Worm (Caenorhabditis elegans) whole organism, L4 larva: ENCODE data around the gene smu-2.
A peak's percentile ranks its signal among the peaks of the same experiment; 100 is the strongest.

ENCODE experiments used
- D1046.2 ChIP-seq: fragments of 200-800 bp; sonication (Bioruptor generic); IDR thresholded peaks from 2 replicates; pipeline ENCODE4 v1.3.6; 2022; ENCODE audit warnings: missing genetic modification characterization, missing compliant biosample characterization
- F44E2.7 ChIP-seq: fragments of 200-800 bp; sonication (Bioruptor generic); IDR thresholded peaks from 2 replicates; pipeline ENCODE4 v2.1.2; 2022; ENCODE audit warnings: missing genetic modification characterization, missing compliant biosample characterization
- F49E8.2 ChIP-seq: sonication (generic microtip); optimal IDR thresholded peaks from 2 replicates; lab custom pipeline; 2016; ENCODE audit warnings: missing compliant biosample characterization, mild to moderate bottlenecking, missing genetic modification characterization, borderline replicate concordance
- T26A8.4 ChIP-seq: fragments of 200-800 bp; sonication (Bioruptor generic); IDR thresholded peaks from 2 replicates; pipeline ENCODE4 v1.3.6; 2022; ENCODE audit warnings: missing genetic modification characterization, missing compliant biosample characterization
- ZK546.5 ChIP-seq, 2 experiments: sonication (generic microtip); optimal IDR thresholded peaks; 2 replicates each; lab custom pipeline; 2017; ENCODE audit warnings: missing biosample characterization in 2 of 2, missing genetic modification characterization in 2 of 2
- aly-2 ChIP-seq: sonication (generic microtip); optimal IDR thresholded peaks from 2 replicates; lab custom pipeline; 2018; ENCODE audit warnings: missing biosample characterization, missing genetic modification characterization
- ces-1 ChIP-seq: fragments of 150-350 bp; sonication (generic microtip); optimal IDR thresholded peaks from 4 replicates; lab custom pipeline; 2014; ENCODE audit warnings: missing biosample characterization, missing genetic modification reagents, missing genetic modification characterization
- dmd-8 ChIP-seq: fragments of 200-800 bp; sonication (Bioruptor generic); IDR thresholded peaks from 2 replicates; pipeline ENCODE4 v1.3.6; 2022; ENCODE audit warnings: missing genetic modification characterization, missing compliant biosample characterization
- dmd-9 ChIP-seq: fragments of 200-800 bp; sonication (Bioruptor generic); IDR thresholded peaks from 2 replicates; pipeline ENCODE4 v1.3.6; 2022; ENCODE audit warnings: missing genetic modification reagents, missing genetic modification characterization, missing compliant biosample characterization
- egl-43 ChIP-seq: fragments of 200-800 bp; sonication (Bioruptor generic); IDR thresholded peaks from 2 replicates; pipeline ENCODE4 v1.3.6; 2022; ENCODE audit warnings: missing genetic modification reagents, missing genetic modification characterization, missing compliant biosample characterization
- fos-1 ChIP-seq: fragments of 150-350 bp; optimal IDR thresholded peaks from 2 replicates; lab custom pipeline; 2014; ENCODE audit warnings: missing biosample characterization, missing genetic modification characterization
- hif-1 ChIP-seq, 2 experiments: sonication (generic microtip); optimal IDR thresholded peaks; 2 replicates each; lab custom pipeline; 2016 to 2017; ENCODE audit warnings: missing compliant biosample characterization in 2 of 2, missing genetic modification characterization in 2 of 2, missing genetic modification reagents in 2 of 2, missing genotype in 2 of 2, mild to moderate bottlenecking in 1 of 2
- hlh-11 ChIP-seq: fragments of 200-800 bp; sonication (Bioruptor generic); optimal IDR thresholded peaks from 2 replicates; lab custom pipeline; 2018; ENCODE audit warnings: mild to moderate bottlenecking, missing genetic modification characterization, missing compliant biosample characterization
- lin-1 ChIP-seq: fragments of 200-800 bp; sonication (Bioruptor generic); IDR thresholded peaks from 2 replicates; pipeline ENCODE4 v1.3.6; 2022; ENCODE audit warnings: missing genetic modification reagents, missing genetic modification characterization, missing compliant biosample characterization
- lin-29 ChIP-seq: fragments of 200-800 bp; sonication (Bioruptor generic); IDR thresholded peaks from 2 replicates; pipeline ENCODE4 v1.3.6; 2022; ENCODE audit warnings: missing genetic modification reagents, missing genetic modification characterization, missing compliant biosample characterization
- lin-38 ChIP-seq: fragments of 200-800 bp; sonication (Bioruptor generic); IDR thresholded peaks from 2 replicates; pipeline ENCODE4 v1.3.6; 2022; ENCODE audit warnings: missing genetic modification reagents, missing genetic modification characterization, missing compliant biosample characterization
- madf-5 ChIP-seq, 2 experiments: fragments of 200-800 bp; sonication (Bioruptor generic); IDR thresholded peaks; 2 replicates each; pipeline ENCODE4 v1.3.6; 2022; ENCODE audit warnings: missing compliant biosample characterization in 2 of 2, missing genetic modification characterization in 2 of 2
- mes-2 ChIP-seq: sonication (generic microtip); optimal IDR thresholded peaks from 2 replicates; lab custom pipeline; 2016; ENCODE audit warnings: missing genotype, mild to moderate bottlenecking, missing genetic modification characterization, missing compliant biosample characterization; ENCODE audit not compliant: poor library complexity, severe bottlenecking
- nhr-111 ChIP-seq: fragments of 200-800 bp; sonication (Bioruptor generic); optimal IDR thresholded peaks from 2 replicates; lab custom pipeline; 2018; ENCODE audit warnings: mild to moderate bottlenecking, missing genetic modification characterization, missing compliant biosample characterization
- nhr-48 ChIP-seq: sonication (generic microtip); optimal IDR thresholded peaks from 2 replicates; lab custom pipeline; 2016; ENCODE audit warnings: mild to moderate bottlenecking, missing genetic modification characterization, missing compliant biosample characterization
- nhr-77 ChIP-seq: fragments of 150-350 bp; optimal IDR thresholded peaks from 2 replicates; lab custom pipeline; 2014; ENCODE audit warnings: missing biosample characterization, missing genetic modification characterization
- pha-4 ChIP-seq, 2 experiments: fragments of 150-350 bp in 1 of 2; fragments of 200-800 bp in 1 of 2; sonication (Bioruptor generic) in 1 of 2; IDR thresholded peaks in 1 of 2; optimal IDR thresholded peaks in 1 of 2; 2 replicates each; pipeline versions ENCODE4 v1.3.6 to Lab custom; 2014 to 2022; ENCODE audit warnings: missing genetic modification characterization in 2 of 2, missing genetic modification reagents in 2 of 2, missing biosample characterization in 1 of 2, missing compliant biosample characterization in 1 of 2
- pqm-1 ChIP-seq: sonication (generic microtip); optimal IDR thresholded peaks from 2 replicates; lab custom pipeline; 2017; ENCODE audit warnings: missing biosample characterization, missing genetic modification characterization
- saeg-2 ChIP-seq: fragments of 200-800 bp; sonication (Bioruptor generic); IDR thresholded peaks from 2 replicates; pipeline ENCODE4 v1.3.6; 2022; ENCODE audit warnings: missing genetic modification reagents, missing genetic modification characterization, missing compliant biosample characterization
- set-16 ChIP-seq: fragments of 200-800 bp; sonication (Bioruptor generic); IDR thresholded peaks from 2 replicates; pipeline ENCODE4 v1.3.6; 2022; ENCODE audit warnings: missing genetic modification reagents, missing genetic modification characterization, missing compliant biosample characterization
- spr-1 ChIP-seq: sonication (generic microtip); optimal IDR thresholded peaks from 2 replicates; lab custom pipeline; 2016; ENCODE audit warnings: mild to moderate bottlenecking, missing genetic modification characterization, missing compliant biosample characterization
- tra-1 ChIP-seq: fragments of 200-800 bp; sonication (Bioruptor generic); IDR thresholded peaks from 2 replicates; pipeline ENCODE4 v1.3.6; 2022; ENCODE audit warnings: missing genetic modification reagents, missing genetic modification characterization, missing compliant biosample characterization
- unc-130 ChIP-seq: sonication (generic microtip); optimal IDR thresholded peaks from 2 replicates; lab custom pipeline; 2016; ENCODE audit warnings: missing genetic modification reagents, missing genetic modification characterization, missing compliant biosample characterization
- unc-39 ChIP-seq: sonication (generic microtip); optimal IDR thresholded peaks from 2 replicates; lab custom pipeline; 2017; ENCODE audit warnings: missing biosample characterization, missing genetic modification characterization
- zfp-2 ChIP-seq: sonication (generic microtip); optimal IDR thresholded peaks from 2 replicates; lab custom pipeline; 2016; ENCODE audit warnings: mild to moderate bottlenecking, missing genetic modification characterization, missing compliant biosample characterization

Gene smu-2

DNA sequence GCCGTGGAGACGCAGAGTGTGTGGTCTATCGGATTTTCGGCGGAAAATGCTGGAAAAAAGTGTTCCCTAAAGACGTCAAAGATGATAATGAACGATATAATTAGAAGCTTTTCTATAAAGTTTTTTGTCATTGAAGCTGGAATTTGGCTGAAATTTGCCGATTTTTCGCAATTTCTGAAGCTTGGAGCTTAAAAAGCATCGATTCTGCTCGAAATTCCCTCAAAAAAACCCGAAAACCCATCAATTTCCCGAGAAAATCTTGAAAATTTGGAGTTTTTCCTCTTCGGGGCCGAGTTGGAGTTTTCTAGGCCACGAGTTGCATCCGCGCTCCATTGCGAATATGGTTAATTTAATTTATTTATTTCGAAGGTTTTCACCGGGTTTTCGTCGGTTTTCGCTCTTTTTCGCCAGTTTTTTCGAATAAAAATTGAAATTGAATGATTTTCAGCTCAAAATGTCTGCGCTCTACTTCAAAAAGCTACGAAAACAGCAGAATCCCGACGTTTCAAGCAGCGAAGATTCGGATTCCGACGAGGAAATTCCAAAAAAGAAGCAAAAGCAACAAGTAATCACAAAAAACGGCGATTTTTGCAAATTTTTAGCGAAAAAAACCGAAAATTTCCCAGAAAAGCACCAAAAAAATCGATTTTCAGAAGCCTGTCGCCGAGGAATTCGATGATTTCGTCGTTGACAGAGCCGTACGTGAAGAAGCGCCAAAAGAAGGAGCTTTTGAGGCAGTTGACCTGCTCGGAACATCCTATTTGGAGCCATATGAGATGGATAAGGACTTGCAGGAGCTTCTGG, 20.5 kb downstream of the smu-2 start, which contains the start of the genes col-71 and Y49F6B.2 (continued):
- TF ChIP-seq pqm-1 (tag; lab: Kevin White, UChicago) = no peak
- TF ChIP-seq madf-5 (GFP tag; IDR thresholded peaks at IDR 0.05; lab: Robert Waterston, UW) = no peak
- TF ChIP-seq pha-4 (GFP tag; IDR thresholded peaks at IDR 0.05; lab: Robert Waterston, UW) = 0 out of 2 replicates have a peak, but pooled peaks have one; percentile 18
- no peak for TF ChIP-seq pha-4 (tag; optimal IDR thresholded peaks at IDR 0.05; lab: Kevin White, UChicago)
- no peak for TF ChIP-seq set-16 (GFP tag; lab: Robert Waterston, UW)
- peak; percentile 15 for TF ChIP-seq hlh-11
- TF ChIP-seq unc-130 = peak; percentile 91
- TF ChIP-seq ZK546.5 (tag; optimal IDR thresholded peaks at IDR 0.05; lab: Kevin White, UChicago) = no peak
- TF ChIP-seq F49E8.2 (tag; lab: Kevin White, UChicago) = no peak
- peak; percentile 95 for TF ChIP-seq ces-1 (GFP tag; lab: Kevin White, UChicago)
- TF ChIP-seq lin-29 (GFP tag; lab: Robert Waterston, UW) = no peak
- peak; percentile 99 for TF ChIP-seq mes-2 (tag; lab: Kevin White, UChicago)

ce11 chrII:3504717-3505116, 22.5 kb downstream of the smu-2 start, which contains the start of gene cyh-1:
cyh-1 (plus strand) TSS chrII:3505017.
- TF ChIP-seq lin-38 (GFP tag; lab: Robert Waterston, UW) (0 out of 2 replicates have a peak, but pooled peaks have one; percentile 15), F44E2.7 (GFP tag; lab: Robert Waterston, UW) (no peak)

ce11 chrII:3512240-3512639, 30.0 kb downstream of the smu-2 start, which contains the start of gene Y49F6B.19:
Y49F6B.19 (minus strand) TSS chrII:3512340.
- TF ChIP-seq aly-2 (tag; lab: Kevin White, UChicago) (no peak), tra-1 (0 out of 2 replicates have a peak, but pooled peaks have one; percentile 19)
- TF ChIP-seq, all 104 proteins: peak for 1

DNA sequence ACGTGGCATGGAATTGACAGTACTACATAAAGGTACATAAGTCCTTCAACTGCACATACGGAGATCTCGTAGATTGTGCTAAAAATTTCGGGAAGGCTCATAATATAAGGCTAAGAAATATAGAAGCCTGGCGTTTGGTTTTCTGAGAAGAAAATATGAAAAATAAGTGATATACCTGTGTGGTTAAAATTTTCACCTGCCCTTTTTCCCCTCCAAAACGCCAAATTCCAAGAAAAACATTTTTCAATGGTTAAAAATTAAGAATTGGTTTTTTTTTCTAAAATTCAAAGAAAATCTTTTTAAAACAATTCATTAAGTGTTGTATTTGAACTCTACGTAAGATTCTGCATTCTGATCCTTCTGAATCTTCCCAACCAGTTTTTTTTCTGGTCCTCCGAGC, 32.4 kb downstream of the smu-2 start, which contains the start of gene srz-5:
Gene srz-5 (minus strand): TSS at position 101 of the 400 bp plus-strand sequence.
- TF ChIP-seq dmd-8 (GFP tag; lab: Robert Waterston, UW) (no peak), saeg-2 (GFP tag; lab: Robert Waterston, UW) (no peak), dmd-9 (GFP tag; lab: Robert Waterston, UW) (no peak), lin-1 (GFP tag; lab: Robert Waterston, UW) (no peak), mes-2 (tag; lab: Kevin White, UChicago) (no peak), tra-1 (no peak)

DNA sequence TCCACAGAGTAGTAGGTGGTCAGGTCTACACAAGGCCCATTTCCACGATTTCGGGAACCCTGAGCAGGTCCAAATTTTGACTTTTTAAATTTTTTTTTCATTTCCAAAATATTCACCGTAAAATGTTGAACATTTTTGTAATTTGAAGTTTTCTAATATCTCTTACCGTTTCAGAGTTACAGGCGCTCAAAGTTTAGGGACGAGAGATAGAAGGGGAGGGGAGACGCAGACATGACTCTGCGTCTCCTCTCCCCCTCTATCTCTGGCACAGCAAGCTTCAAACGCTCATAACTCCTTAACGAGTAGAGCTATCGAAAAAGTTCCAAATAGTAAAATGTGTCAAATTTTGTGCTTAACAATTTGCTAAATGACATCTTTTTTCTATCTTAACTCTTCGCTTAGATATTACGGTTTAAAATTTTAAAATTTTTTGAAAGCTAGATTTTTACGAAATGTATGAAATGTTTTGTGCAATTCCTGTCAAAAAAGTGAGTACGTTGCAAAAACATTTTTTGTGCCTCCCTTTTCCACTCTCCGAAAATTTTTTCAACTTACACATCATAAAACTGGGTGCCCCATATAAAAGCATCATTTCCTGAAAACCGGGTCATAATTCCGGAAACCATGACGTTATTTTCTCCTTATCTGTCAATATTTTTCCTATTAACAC, 33.3 kb downstream of the smu-2 start, which contains the start of the genes Y49F6B.14 and clec-125:
Gene Y49F6B.14 (minus strand): TSS at position 101 of the 670 bp plus-strand sequence.
Gene clec-125 (plus strand): TSS at position 620 of the 670 bp plus-strand sequence.
- no peak for TF ChIP-seq egl-43
- no peak for TF ChIP-seq fos-1 (tag; lab: Kevin White, UChicago)
- TF ChIP-seq nhr-48 (tag; lab: Kevin White, UChicago) = no peak
- no peak for TF ChIP-seq D1046.2 (GFP tag; lab: Robert Waterston, UW)
- TF ChIP-seq, all 104 proteins: peak for 0

DNA sequence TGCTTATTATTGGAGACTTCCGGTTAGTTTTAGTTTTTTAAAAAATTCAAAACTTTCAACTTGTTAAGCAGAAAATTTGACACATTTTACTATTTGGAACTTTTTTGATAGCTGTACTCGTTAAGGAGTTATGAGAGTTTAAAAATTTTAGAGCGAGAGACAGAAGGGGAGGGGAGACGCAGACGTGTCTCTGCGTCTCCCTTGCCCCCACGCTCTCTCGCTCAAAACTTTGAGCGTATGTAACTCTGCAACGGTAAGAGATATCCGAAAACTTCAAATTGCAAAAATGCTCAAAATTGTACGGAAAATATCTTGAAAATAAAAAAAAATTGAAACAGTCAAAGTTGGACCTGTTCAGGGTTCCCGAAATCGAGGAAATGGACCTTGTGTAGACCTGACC, 34.0 kb downstream of the smu-2 start:
- TF ChIP-seq zfp-2 (no peak), nhr-111 (no peak), unc-39 (tag; lab: Kevin White, UChicago) (no peak), nhr-48 (tag; lab: Kevin White, UChicago) (no peak), D1046.2 (GFP tag; lab: Robert Waterston, UW) (no peak), T26A8.4 (GFP tag; lab: Robert Waterston, UW) (no peak), F44E2.7 (GFP tag; lab: Robert Waterston, UW) (no peak), nhr-77 (no peak), spr-1 (tag; lab: Kevin White, UChicago) (no peak), lin-29 (GFP tag; lab: Robert Waterston, UW) (no peak), hif-1 (tag; optimal IDR thresholded peaks at IDR 0.05; lab: Kevin White, UChicago) (no peak)
- TF ChIP-seq, all 104 proteins: peak for 0
